Fruit fly (Drosophila melanogaster) whole organism, wandering third instar larva: Measurements from ENCODE around the gene Jon99Fii.
A peak's percentile ranks its signal among the peaks of the same experiment; 100 is the strongest.

Source experiments
- Abd-B ChIP-seq: fragments of >200 bp; optimal IDR thresholded peaks from 2 replicates; lab custom pipeline; 2017; ENCODE audit warnings: missing biosample characterization, missing genetic modification characterization
- CG32264 ChIP-seq: fragments of 200-800 bp; sonication (Bioruptor generic); optimal IDR thresholded peaks from 2 replicates; lab custom pipeline; 2016; ENCODE audit warnings: missing biosample characterization, missing genetic modification characterization
- CG9705 ChIP-seq: fragments of 200-800 bp; sonication (Bioruptor generic); optimal IDR thresholded peaks from 2 replicates; lab custom pipeline; 2018; ENCODE audit warnings: missing biosample characterization, mild to moderate bottlenecking, missing genetic modification characterization
- CrebA ChIP-seq: fragments of 200-800 bp; sonication (Bioruptor generic); optimal IDR thresholded peaks from 2 replicates; lab custom pipeline; 2016; ENCODE audit warnings: missing biosample characterization, mild to moderate bottlenecking, missing genetic modification characterization, borderline replicate concordance
- Dfd ChIP-seq: fragments of >200 bp; optimal IDR thresholded peaks from 2 replicates; lab custom pipeline; 2017; ENCODE audit warnings: missing biosample characterization, missing genetic modification characterization
- Dif ChIP-seq: fragments of 200-275, 200-300 bp; sonication (Bioruptor generic); optimal IDR thresholded peaks from 2 replicates; lab custom pipeline; 2018; ENCODE audit warnings: missing biosample characterization, missing genetic modification characterization; ENCODE audit not compliant: partially characterized antibody
- GATAd ChIP-seq: sonication (Bioruptor generic); optimal IDR thresholded peaks from 2 replicates; lab custom pipeline; 2016; ENCODE audit warnings: missing biosample characterization, missing genetic modification characterization
- HLH106 ChIP-seq: fragments of 200-800 bp; optimal IDR thresholded peaks from 3 replicates; lab custom pipeline; 2019; ENCODE audit warnings: missing biosample characterization, mild to moderate bottlenecking, missing genetic modification characterization, moderate library complexity
- Hnf4 ChIP-seq: fragments of 200-800 bp; sonication (Bioruptor generic); optimal IDR thresholded peaks from 2 replicates; lab custom pipeline; 2016; ENCODE audit warnings: missing biosample characterization, mild to moderate bottlenecking, missing genetic modification characterization
- Hr78 ChIP-seq: fragments of >200 bp; optimal IDR thresholded peaks from 2 replicates; lab custom pipeline; 2017; ENCODE audit warnings: missing biosample characterization, missing genetic modification characterization
- Hr83 ChIP-seq: fragments of 200-300 bp; sonication (Bioruptor generic); optimal IDR thresholded peaks from 2 replicates; lab custom pipeline; 2016; ENCODE audit warnings: missing biosample characterization, mild to moderate bottlenecking, missing genetic modification characterization, moderate library complexity; ENCODE audit not compliant: poor library complexity, severe bottlenecking
- Jra ChIP-seq: sonication (Bioruptor generic); optimal IDR thresholded peaks from 2 replicates; lab custom pipeline; 2016; ENCODE audit warnings: missing biosample characterization, missing genetic modification characterization
- Mio ChIP-seq: sonication (Bioruptor generic); optimal IDR thresholded peaks from 2 replicates; lab custom pipeline; 2016; ENCODE audit warnings: missing biosample characterization, missing genetic modification characterization
- Myc ChIP-seq: fragments of >200 bp; optimal IDR thresholded peaks from 2 replicates; lab custom pipeline; 2017
- N ChIP-seq: fragments of >200 bp; optimal IDR thresholded peaks from 2 replicates; lab custom pipeline; 2018; ENCODE audit warnings: missing biosample characterization, missing external identifiers, missing genetic modification characterization
- OdsH ChIP-seq: fragments of 200-800 bp; sonication (Bioruptor generic); optimal IDR thresholded peaks from 2 replicates; lab custom pipeline; 2016; ENCODE audit warnings: missing biosample characterization, mild to moderate bottlenecking, missing genetic modification characterization
- Rel ChIP-seq, 2 experiments: fragments of 200-800 bp; sonication (Bioruptor generic) in 1 of 2; optimal IDR thresholded peaks; 2 replicates in 1 of 2; 3 replicates in 1 of 2; lab custom pipeline; 2016 to 2019; ENCODE audit warnings: mild to moderate bottlenecking in 2 of 2, missing biosample characterization in 2 of 2, missing genetic modification characterization in 2 of 2, moderate library complexity in 1 of 2
- Sp1 ChIP-seq: fragments of 200-800 bp; sonication (Bioruptor generic); optimal IDR thresholded peaks from 3 replicates; lab custom pipeline; 2019; ENCODE audit warnings: missing biosample characterization, mild to moderate bottlenecking, missing genetic modification characterization, moderate library complexity
- Vsx2 ChIP-seq: fragments of 200-300, 225-300 bp; sonication (Bioruptor generic); optimal IDR thresholded peaks from 2 replicates; lab custom pipeline; 2018; ENCODE audit warnings: missing biosample characterization, missing genetic modification characterization; ENCODE audit not compliant: partially characterized antibody
- br ChIP-seq: fragments of 200-800 bp; sonication (Bioruptor generic); optimal IDR thresholded peaks from 2 replicates; lab custom pipeline; 2016; ENCODE audit warnings: missing biosample characterization, missing genetic modification characterization
- brk ChIP-seq: fragments of 200-800 bp; sonication (Bioruptor generic); optimal IDR thresholded peaks from 2 replicates; lab custom pipeline; 2016; ENCODE audit warnings: missing biosample characterization, mild to moderate bottlenecking, missing genetic modification characterization
- dl ChIP-seq, 2 experiments: fragments of 175-275, 200-275 bp in 1 of 2; fragments of 200-275 bp in 1 of 2; sonication (Bioruptor generic); optimal IDR thresholded peaks; lab custom pipeline; 2018; ENCODE audit warnings: mild to moderate bottlenecking in 2 of 2, missing biosample characterization in 2 of 2, missing genetic modification characterization in 2 of 2, moderate library complexity in 2 of 2; ENCODE audit not compliant: partially characterized antibody in 2 of 2, insufficient read depth in 1 of 2
- dmrt93B ChIP-seq: fragments of 200-800 bp; sonication (Bioruptor generic); optimal IDR thresholded peaks from 2 replicates; lab custom pipeline; 2018; ENCODE audit warnings: missing biosample characterization, mild to moderate bottlenecking, missing genetic modification characterization
- dsf ChIP-seq: sonication (Bioruptor generic); optimal IDR thresholded peaks from 2 replicates; lab custom pipeline; 2016; ENCODE audit warnings: missing biosample characterization, missing genetic modification characterization, borderline replicate concordance
- ey ChIP-seq: fragments of 200-800 bp; sonication (Bioruptor generic); optimal IDR thresholded peaks from 2 replicates; lab custom pipeline; 2016; ENCODE audit warnings: missing biosample characterization, missing genetic modification characterization
- foxo ChIP-seq, 2 experiments: fragments of 200-800 bp; sonication (Bioruptor generic); optimal IDR thresholded peaks; 2 replicates in 1 of 2; 3 replicates in 1 of 2; lab custom pipeline; 2016 to 2017; ENCODE audit warnings: missing biosample characterization in 2 of 2, missing genetic modification characterization in 2 of 2
- fru ChIP-seq: fragments of 200-800 bp; sonication (Bioruptor generic); optimal IDR thresholded peaks from 3 replicates; lab custom pipeline; 2016; ENCODE audit warnings: missing biosample characterization, mild to moderate bottlenecking, missing genetic modification characterization
- h ChIP-seq: fragments of 200-800 bp; sonication (Bioruptor generic); optimal IDR thresholded peaks from 3 replicates; lab custom pipeline; 2016; ENCODE audit warnings: missing biosample characterization, mild to moderate bottlenecking, missing genetic modification characterization
- jim ChIP-seq: fragments of 175-275, 200-325 bp; sonication (Bioruptor generic); optimal IDR thresholded peaks from 2 replicates; lab custom pipeline; 2016; ENCODE audit warnings: missing biosample characterization, mild to moderate bottlenecking, missing genetic modification characterization
- lola ChIP-seq: fragments of >200 bp; optimal IDR thresholded peaks from 2 replicates; lab custom pipeline; 2017; ENCODE audit warnings: missing biosample characterization, missing genetic modification characterization
- pan ChIP-seq: fragments of >200 bp; optimal IDR thresholded peaks from 2 replicates; lab custom pipeline; 2017
- psq ChIP-seq: fragments of 200-800 bp; sonication (Bioruptor generic); optimal IDR thresholded peaks from 3 replicates; lab custom pipeline; 2017; ENCODE audit warnings: missing biosample characterization, mild to moderate bottlenecking, missing genetic modification characterization, moderate library complexity
- rgr ChIP-seq: fragments of 200-800 bp; sonication (Bioruptor generic); optimal IDR thresholded peaks from 3 replicates; lab custom pipeline; 2016; ENCODE audit warnings: missing biosample characterization, mild to moderate bottlenecking, missing genetic modification characterization
- sage ChIP-seq: fragments of 200-800 bp; sonication (Bioruptor generic); optimal IDR thresholded peaks from 2 replicates; lab custom pipeline; 2016; ENCODE audit warnings: missing biosample characterization, mild to moderate bottlenecking, missing genetic modification characterization
- sv ChIP-seq: fragments of 200-800 bp; sonication (Bioruptor generic); optimal IDR thresholded peaks from 3 replicates; lab custom pipeline; 2016; ENCODE audit warnings: missing biosample characterization, missing genetic modification characterization
- tai ChIP-seq: sonication (Bioruptor generic); optimal IDR thresholded peaks from 2 replicates; lab custom pipeline; 2016; ENCODE audit warnings: missing biosample characterization, missing genetic modification characterization
- usp ChIP-seq: fragments of >200 bp; optimal IDR thresholded peaks from 2 replicates; lab custom pipeline; 2017; ENCODE audit warnings: missing biosample characterization, missing genetic modification characterization
- woc ChIP-seq: sonication (Bioruptor generic); optimal IDR thresholded peaks from 2 replicates; lab custom pipeline; 2016; ENCODE audit warnings: missing biosample characterization, mild to moderate bottlenecking, missing genetic modification characterization

The Jon99Fii gene

DNA sequence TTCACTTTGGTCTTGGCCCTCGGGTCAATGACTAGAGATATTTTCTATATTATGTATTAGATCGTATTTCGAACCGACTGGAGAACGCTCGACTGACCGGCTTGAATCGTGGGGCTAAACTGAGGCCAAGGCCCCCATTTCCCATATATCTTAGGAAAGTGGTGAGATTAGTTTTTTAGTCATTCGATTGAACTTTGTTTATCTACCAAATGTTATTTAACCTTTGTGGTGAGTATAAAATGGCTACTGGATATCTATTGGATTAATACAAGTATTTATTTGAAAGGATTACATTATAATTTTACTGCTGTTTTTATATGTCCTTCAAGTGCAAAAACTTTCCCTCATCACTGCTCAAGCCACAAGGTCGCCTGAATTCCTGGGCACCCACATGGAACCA lies 15.7 kb upstream of the Jon99Fii start, which contains the start of gene CG31371:
TSS of gene CG31371 (minus strand) at position 101 of the 400 bp plus-strand sequence.
- TF ChIP-seq dmrt93B (GFP tag; lab: Kevin White, UChicago) (no peak), Sp1 (no peak), tai (GFP tag; lab: Kevin White, UChicago) (no peak), lola (GFP tag; lab: Kevin White, UChicago) (no peak), Myc (no peak), psq (GFP tag; lab: Kevin White, UChicago) (no peak), CG32264 (no peak), CrebA (GFP tag; lab: Kevin White, UChicago) (no peak), foxo (GFP tag; optimal IDR thresholded peaks at IDR 0.05; lab: Kevin White, UChicago) (no peak), Dfd (GFP tag; lab: Kevin White, UChicago) (no peak), GATAd (no peak), sage (GFP tag; lab: Kevin White, UChicago) (no peak)
- TF ChIP-seq, all 38 proteins: peak for 0

DNA sequence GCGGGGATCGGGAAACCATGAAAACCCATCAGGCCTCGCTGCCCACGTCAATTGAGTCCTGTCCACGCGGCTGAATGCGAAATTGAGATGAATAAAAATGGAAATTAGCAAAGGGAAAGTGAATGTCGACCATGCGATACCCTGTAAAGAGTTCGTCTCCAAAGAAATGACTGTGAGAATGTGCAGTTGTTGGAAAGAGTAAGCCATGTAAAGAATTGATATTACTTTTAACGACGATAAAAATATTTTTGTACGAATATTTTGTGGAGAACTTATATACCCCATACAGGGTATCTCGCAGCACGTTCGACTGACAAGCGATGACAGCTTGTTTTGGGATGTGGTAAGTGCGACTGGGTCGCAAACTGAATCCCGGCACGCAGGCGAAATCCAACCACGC lies 13.4 kb upstream of the Jon99Fii start:
- peak; percentile 4 for TF ChIP-seq sv (GFP tag; lab: Kevin White, UChicago)
- TF ChIP-seq ey (GFP tag; lab: Kevin White, UChicago) = peak; percentile 53
- TF ChIP-seq br (GFP tag; lab: Kevin White, UChicago) = peak; percentile 66
- peak; percentile 15 for TF ChIP-seq dmrt93B (GFP tag; lab: Kevin White, UChicago)
- no peak for TF ChIP-seq tai (GFP tag; lab: Kevin White, UChicago)
- no peak for TF ChIP-seq CrebA (GFP tag; lab: Kevin White, UChicago)
- TF ChIP-seq dl (GFP tag; optimal IDR thresholded peaks at IDR 0.05; lab: Kevin White, UChicago; ENCODE audit: insufficient read depth in 1 of 2, partially characterized antibody in 2 of 2) = no peak
- TF ChIP-seq jim (GFP tag; lab: Kevin White, UChicago) = no peak
- TF ChIP-seq Sp1 = no peak
- TF ChIP-seq dsf (GFP tag; lab: Kevin White, UChicago) = no peak
- TF ChIP-seq lola (GFP tag; lab: Kevin White, UChicago) = no peak
- TF ChIP-seq sage (GFP tag; lab: Kevin White, UChicago) = no peak
- TF ChIP-seq CG32264 = no peak
- TF ChIP-seq Mio (GFP tag; lab: Kevin White, UChicago) = no peak
- no peak for TF ChIP-seq Abd-B
- no peak for TF ChIP-seq Hr78 (GFP tag; lab: Kevin White, UChicago)
- TF ChIP-seq N (GFP tag; lab: Kevin White, UChicago) = no peak
- no peak for TF ChIP-seq usp (GFP tag; lab: Kevin White, UChicago)
- no peak for TF ChIP-seq Jra (GFP tag; lab: Kevin White, UChicago)
- TF ChIP-seq GATAd = no peak
- TF ChIP-seq OdsH = peak; percentile 35
- TF ChIP-seq Hnf4 (GFP tag; lab: Kevin White, UChicago) = no peak
- TF ChIP-seq brk (GFP tag; lab: Kevin White, UChicago) = no peak
- peak; percentile 18 for TF ChIP-seq woc (GFP tag; lab: Kevin White, UChicago)
- peak in 1 of 2 experiments; percentile 67 for TF ChIP-seq foxo (GFP tag; optimal IDR thresholded peaks at IDR 0.05; lab: Kevin White, UChicago)
- TF ChIP-seq Myc = no peak
- no peak for TF ChIP-seq Hr83
- TF ChIP-seq pan (lab: Kevin White, UChicago) = peak; percentile 18
- no peak for TF ChIP-seq Rel (GFP tag; optimal IDR thresholded peaks at IDR 0.05; lab: Kevin White, UChicago)
- TF ChIP-seq Rel (tag; optimal IDR thresholded peaks at IDR 0.05; lab: Kevin White, UChicago) = no peak
- TF ChIP-seq CG9705 (GFP tag; lab: Kevin White, UChicago) = no peak
- TF ChIP-seq HLH106 (tag; lab: Kevin White, UChicago) = peak; percentile 55
- TF ChIP-seq Dif (GFP tag; lab: Kevin White, UChicago) = no peak
- TF ChIP-seq fru (GFP tag; lab: Kevin White, UChicago) = peak; percentile 50
- TF ChIP-seq psq (GFP tag; lab: Kevin White, UChicago) = no peak
- TF ChIP-seq rgr (GFP tag; lab: Kevin White, UChicago) = peak; percentile 60
- no peak for TF ChIP-seq Vsx2
- TF ChIP-seq h (GFP tag; lab: Kevin White, UChicago) = peak; percentile 69
- no peak for TF ChIP-seq Dfd (GFP tag; lab: Kevin White, UChicago)
